Fruit fly (Drosophila melanogaster): ENCODE data around the gene CG34124.

DNA sequence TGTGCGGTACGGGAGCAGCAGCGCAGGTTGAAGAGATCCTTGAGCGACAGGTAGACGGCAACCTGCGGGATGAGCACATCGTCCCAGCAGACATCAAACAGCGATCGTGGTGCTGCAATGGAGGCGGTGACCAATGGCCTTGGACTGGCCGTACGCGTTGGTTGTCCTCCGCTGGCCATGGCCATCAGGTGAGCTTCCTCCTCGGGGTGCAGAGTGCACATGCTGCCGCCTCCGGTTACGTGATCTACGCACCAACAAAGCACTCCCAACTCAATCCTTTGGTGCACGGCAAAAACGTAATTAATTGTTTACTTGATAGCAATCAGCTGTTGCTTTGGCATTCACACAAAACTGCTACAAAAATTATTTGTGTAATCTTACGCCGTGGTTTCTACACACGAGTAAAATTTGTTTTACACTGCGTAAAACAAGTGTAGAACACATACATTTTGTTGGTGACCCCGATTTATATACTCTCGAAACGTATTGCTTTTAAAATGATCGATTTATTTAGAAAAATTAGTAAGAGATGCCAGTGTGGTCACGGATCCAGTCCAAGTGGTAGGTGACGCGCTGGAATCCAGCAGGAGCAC lies 8.7 kb upstream of the CG34124 start, which contains the start of gene jet:
- TF ChIP-seq psq (optimal IDR thresholded peaks at IDR 0.05) (no peak), Sin3A (optimal IDR thresholded peaks at IDR 0.05) (no peak), h (optimal IDR thresholded peaks at IDR 0.05) (no peak)
